Worm (Caenorhabditis elegans) whole organism, L4 larva: ENCODE measurements around the gene C45B11.2.

Source experiments
- F10B5.3 ChIP-seq: sonication (generic microtip); optimal IDR thresholded peaks from 2 replicates; lab custom pipeline; 2016; ENCODE audit warnings: mild to moderate bottlenecking, missing genetic modification characterization, missing compliant biosample characterization
- F44E2.7 ChIP-seq: fragments of 200-800 bp; sonication (Bioruptor generic); IDR thresholded peaks from 2 replicates; pipeline ENCODE4 v2.1.2; 2022; ENCODE audit warnings: missing genetic modification characterization, missing compliant biosample characterization
- F49E8.2 ChIP-seq: sonication (generic microtip); optimal IDR thresholded peaks from 2 replicates; lab custom pipeline; 2016; ENCODE audit warnings: missing compliant biosample characterization, mild to moderate bottlenecking, missing genetic modification characterization, borderline replicate concordance
- R02D3.7 ChIP-seq: fragments of 150-350 bp; sonication (generic microtip); optimal IDR thresholded peaks from 3 replicates; lab custom pipeline; 2014; ENCODE audit warnings: missing biosample characterization, missing genetic modification characterization
- Y75B8A.6 ChIP-seq: fragments of 200-800 bp; sonication (Bioruptor generic); IDR thresholded peaks from 2 replicates; pipeline ENCODE4 v1.3.6; 2022; ENCODE audit warnings: missing genetic modification reagents, missing genetic modification characterization, missing compliant biosample characterization
- ama-1 ChIP-seq: fragments of 150-350 bp; optimal IDR thresholded peaks from 2 replicates; lab custom pipeline; 2014; ENCODE audit warnings: inconsistent platforms, mixed read lengths
- arid-1 ChIP-seq: fragments of 200-800 bp; sonication (Bioruptor generic); conservative IDR thresholded peaks from 2 replicates; pipeline ENCODE4 v1.3.6; 2022; ENCODE audit warnings: missing genetic modification reagents, missing genetic modification characterization, missing compliant biosample characterization
- attf-4 ChIP-seq: sonication (generic microtip); optimal IDR thresholded peaks from 3 replicates; lab custom pipeline; 2017; ENCODE audit warnings: missing biosample characterization, missing genetic modification characterization
- ceh-28 ChIP-seq: fragments of 150-350 bp; optimal IDR thresholded peaks from 2 replicates; lab custom pipeline; 2014; ENCODE audit warnings: missing biosample characterization, missing genetic modification reagents, missing genetic modification characterization
- ceh-44 ChIP-seq: fragments of 200-800 bp; sonication (Bioruptor generic); IDR thresholded peaks from 2 replicates; pipeline ENCODE4 v1.3.6; 2022; ENCODE audit warnings: missing genetic modification reagents, missing genetic modification characterization, missing compliant biosample characterization
- ces-1 ChIP-seq: fragments of 150-350 bp; sonication (generic microtip); optimal IDR thresholded peaks from 4 replicates; lab custom pipeline; 2014; ENCODE audit warnings: missing biosample characterization, missing genetic modification reagents, missing genetic modification characterization
- ctbp-1 ChIP-seq: fragments of 200-800 bp; sonication (Bioruptor generic); IDR thresholded peaks from 2 replicates; pipeline ENCODE4 v1.3.6; 2022; ENCODE audit warnings: missing genetic modification reagents, missing genetic modification characterization, missing compliant biosample characterization
- daf-12 ChIP-seq: fragments of 150-350 bp; optimal IDR thresholded peaks from 2 replicates; lab custom pipeline; 2014; ENCODE audit warnings: missing biosample characterization, missing genetic modification reagents, missing genetic modification characterization
- daf-16 ChIP-seq, 3 experiments: sonication (generic microtip); optimal IDR thresholded peaks; 2 replicates each; lab custom pipeline; 2016 to 2017; ENCODE audit warnings: missing genetic modification characterization in 3 of 3, missing genetic modification reagents in 3 of 3, mild to moderate bottlenecking in 2 of 3, missing compliant biosample characterization in 2 of 3, missing biosample characterization in 1 of 3, moderate library complexity in 1 of 3
- daf-19 ChIP-seq: fragments of 200-800 bp; sonication (Bioruptor generic); conservative IDR thresholded peaks from 2 replicates; pipeline ENCODE4 v1.3.6; 2022; ENCODE audit warnings: missing genetic modification characterization, missing compliant biosample characterization
- dmd-6 ChIP-seq: fragments of 200-800 bp; sonication (Bioruptor generic); IDR thresholded peaks from 2 replicates; pipeline ENCODE4 v1.3.6; 2022; ENCODE audit warnings: missing genetic modification reagents, missing genetic modification characterization, missing compliant biosample characterization
- dmd-8 ChIP-seq: fragments of 200-800 bp; sonication (Bioruptor generic); IDR thresholded peaks from 2 replicates; pipeline ENCODE4 v1.3.6; 2022; ENCODE audit warnings: missing genetic modification characterization, missing compliant biosample characterization
- dpl-1 ChIP-seq: fragments of 150-350 bp; optimal IDR thresholded peaks from 2 replicates; lab custom pipeline; 2014; ENCODE audit warnings: missing biosample characterization, missing genetic modification reagents, missing genetic modification characterization
- duxl-1 ChIP-seq: sonication (generic microtip); optimal IDR thresholded peaks from 2 replicates; lab custom pipeline; 2016; ENCODE audit warnings: mild to moderate bottlenecking, missing genetic modification characterization, moderate library complexity, missing compliant biosample characterization; ENCODE audit not compliant: poor library complexity
- dve-1 ChIP-seq: sonication (generic microtip); optimal IDR thresholded peaks from 2 replicates; lab custom pipeline; 2017; ENCODE audit warnings: antibody characterized with exemption, mild to moderate bottlenecking, missing genetic modification characterization, missing compliant biosample characterization; ENCODE audit not compliant: insufficient read depth
- egl-43 ChIP-seq: fragments of 200-800 bp; sonication (Bioruptor generic); IDR thresholded peaks from 2 replicates; pipeline ENCODE4 v1.3.6; 2022; ENCODE audit warnings: missing genetic modification reagents, missing genetic modification characterization, missing compliant biosample characterization
- gei-8 ChIP-seq: fragments of 200-800 bp; sonication (Bioruptor generic); optimal IDR thresholded peaks from 2 replicates; lab custom pipeline; 2018; ENCODE audit warnings: mild to moderate bottlenecking, missing genetic modification characterization, missing compliant biosample characterization
- hlh-11 ChIP-seq: fragments of 200-800 bp; sonication (Bioruptor generic); optimal IDR thresholded peaks from 2 replicates; lab custom pipeline; 2018; ENCODE audit warnings: mild to moderate bottlenecking, missing genetic modification characterization, missing compliant biosample characterization
- hlh-30 ChIP-seq: sonication (generic microtip); optimal IDR thresholded peaks from 2 replicates; lab custom pipeline; 2017; ENCODE audit warnings: antibody characterized with exemption, mild to moderate bottlenecking, missing genetic modification characterization, missing compliant biosample characterization; ENCODE audit not compliant: insufficient read depth
- hmg-1.1 ChIP-seq: fragments of 200-800 bp; sonication (Bioruptor generic); IDR thresholded peaks from 2 replicates; pipeline ENCODE4 v1.3.6; 2022; ENCODE audit warnings: missing genetic modification reagents, missing genetic modification characterization, missing compliant biosample characterization
- jun-1 ChIP-seq: fragments of 150-350 bp; optimal IDR thresholded peaks from 2 replicates; lab custom pipeline; 2014; ENCODE audit warnings: missing biosample characterization, missing genetic modification reagents, missing genetic modification characterization
- lim-7 ChIP-seq: fragments of 200-800 bp; sonication (Bioruptor generic); IDR thresholded peaks from 2 replicates; pipeline ENCODE4 v1.3.6; 2022; ENCODE audit warnings: missing genetic modification characterization, missing compliant biosample characterization
- lin-15B ChIP-seq: fragments of 150-350 bp; sonication (generic microtip); optimal IDR thresholded peaks from 3 replicates; lab custom pipeline; 2014; ENCODE audit warnings: missing biosample characterization, missing genetic modification characterization
- lir-3 ChIP-seq: sonication (generic microtip); optimal IDR thresholded peaks from 2 replicates; lab custom pipeline; 2016; ENCODE audit warnings: mild to moderate bottlenecking, missing genetic modification characterization, missing compliant biosample characterization
- mdt-29 ChIP-seq: fragments of 200-800 bp; sonication (Bioruptor generic); IDR thresholded peaks from 2 replicates; pipeline ENCODE4 v1.3.6; 2022; ENCODE audit warnings: missing genetic modification reagents, missing genetic modification characterization, missing compliant biosample characterization
- mes-2 ChIP-seq: sonication (generic microtip); optimal IDR thresholded peaks from 2 replicates; lab custom pipeline; 2016; ENCODE audit warnings: missing genotype, mild to moderate bottlenecking, missing genetic modification characterization, missing compliant biosample characterization; ENCODE audit not compliant: poor library complexity, severe bottlenecking
- nhr-10 ChIP-seq: fragments of 150-350 bp; optimal IDR thresholded peaks from 2 replicates; lab custom pipeline; 2014; ENCODE audit warnings: missing biosample characterization, missing genetic modification characterization
- nhr-11 ChIP-seq: fragments of 150-350 bp; optimal IDR thresholded peaks from 2 replicates; lab custom pipeline; 2014; ENCODE audit warnings: missing biosample characterization, missing genetic modification characterization
- nhr-237 ChIP-seq: sonication (generic microtip); optimal IDR thresholded peaks from 2 replicates; lab custom pipeline; 2017; ENCODE audit warnings: missing biosample characterization, missing genetic modification characterization
- nhr-25 ChIP-seq: sonication (generic microtip); optimal IDR thresholded peaks from 2 replicates; lab custom pipeline; 2017; ENCODE audit warnings: missing genetic modification characterization, mild to moderate bottlenecking, missing compliant biosample characterization, antibody characterized with exemption, moderate library complexity, borderline replicate concordance; ENCODE audit not compliant: insufficient read depth
- nhr-28 ChIP-seq: fragments of 150-350 bp; optimal IDR thresholded peaks from 2 replicates; lab custom pipeline; 2014; ENCODE audit warnings: missing biosample characterization, missing genetic modification characterization
- nhr-41 ChIP-seq: fragments of 200-800 bp; sonication (Bioruptor generic); IDR thresholded peaks from 2 replicates; pipeline ENCODE4 v1.3.6; 2022; ENCODE audit warnings: missing genetic modification reagents, missing genetic modification characterization, missing compliant biosample characterization
- nhr-42 ChIP-seq: fragments of 200-800 bp; sonication (Bioruptor generic); IDR thresholded peaks from 2 replicates; pipeline ENCODE4 v1.3.6; 2022; ENCODE audit warnings: missing genetic modification characterization, missing compliant biosample characterization
- nhr-77 ChIP-seq: fragments of 150-350 bp; optimal IDR thresholded peaks from 2 replicates; lab custom pipeline; 2014; ENCODE audit warnings: missing biosample characterization, missing genetic modification characterization
- pqm-1 ChIP-seq: sonication (generic microtip); optimal IDR thresholded peaks from 2 replicates; lab custom pipeline; 2017; ENCODE audit warnings: missing biosample characterization, missing genetic modification characterization
- rbr-2 ChIP-seq: sonication (generic microtip); optimal IDR thresholded peaks from 2 replicates; lab custom pipeline; 2016; ENCODE audit warnings: missing genotype, missing genetic modification characterization, missing compliant biosample characterization
- sdz-12 ChIP-seq: fragments of 200-800 bp; sonication (Bioruptor generic); optimal IDR thresholded peaks from 2 replicates; lab custom pipeline; 2018; ENCODE audit warnings: mild to moderate bottlenecking, missing genetic modification characterization, missing compliant biosample characterization
- snpc-4 ChIP-seq: fragments of 150-350 bp; optimal IDR thresholded peaks from 2 replicates; lab custom pipeline; 2014; ENCODE audit warnings: missing biosample characterization, missing genetic modification characterization
- unc-62 ChIP-seq, 3 experiments: fragments of 150-350 bp in 1 of 3; sonication (generic microtip); optimal IDR thresholded peaks in 2 of 3; peaks in 1 of 3; 1 replicate in 1 of 3; 2 replicates in 2 of 3; lab custom pipeline; 2014 to 2017; ENCODE audit warnings: missing biosample characterization in 3 of 3, missing genetic modification characterization in 3 of 3, missing genetic modification reagents in 3 of 3, missing genotype in 1 of 3
- zag-1 ChIP-seq: fragments of 150-350 bp; optimal IDR thresholded peaks from 2 replicates; lab custom pipeline; 2014; ENCODE audit warnings: missing biosample characterization, missing genetic modification characterization
- zfp-2 ChIP-seq: sonication (generic microtip); optimal IDR thresholded peaks from 2 replicates; lab custom pipeline; 2016; ENCODE audit warnings: mild to moderate bottlenecking, missing genetic modification characterization, missing compliant biosample characterization
- zip-2 ChIP-seq: fragments of 150-350 bp; optimal IDR thresholded peaks from 2 replicates; lab custom pipeline; 2014; ENCODE audit warnings: missing biosample characterization, missing genetic modification characterization

The C45B11.2 gene

ce11 chrV:11078874-11079273 lies 36.4 kb downstream of the C45B11.2 start:
- TF ChIP-seq snpc-4 (tag; lab: Kevin White, UChicago): no peak
- no peak for TF ChIP-seq gei-8 (GFP tag; lab: Kevin White, UChicago)
- no peak for TF ChIP-seq sdz-12 (GFP tag; lab: Kevin White, UChicago)
- TF ChIP-seq ces-1 (GFP tag; lab: Kevin White, UChicago): no peak
- TF ChIP-seq mdt-29 (GFP tag; lab: Robert Waterston, UW): no peak
- TF ChIP-seq daf-19 (GFP tag; lab: Robert Waterston, UW): no peak
- no peak for TF ChIP-seq nhr-10 (tag; lab: Kevin White, UChicago)
- TF ChIP-seq ama-1: no peak
- no peak for TF ChIP-seq Y75B8A.6 (GFP tag; lab: Robert Waterston, UW)
- TF ChIP-seq mes-2 (tag; lab: Kevin White, UChicago): no peak
- TF ChIP-seq lin-15B (tag; lab: Kevin White, UChicago): no peak
- no peak for TF ChIP-seq nhr-11 (tag; lab: Kevin White, UChicago)
- TF ChIP-seq lim-7 (GFP tag; lab: Robert Waterston, UW): no peak

- TF ChIP-seq R02D3.7 (tag; lab: Kevin White, UChicago) (no peak), daf-12 (no peak), ama-1 (peak; percentile 5), nhr-77 (tag; lab: Kevin White, UChicago) (peak; percentile 6), zag-1 (no peak), nhr-28 (tag; lab: Kevin White, UChicago) (peak; percentile 66), zfp-2 (tag; lab: Kevin White, UChicago) (no peak), F49E8.2 (no peak), nhr-25 (tag; lab: Kevin White, UChicago) (no peak), arid-1 (GFP tag; lab: Robert Waterston, UW) (0 out of 2 replicates have a peak, but pooled peaks have one; percentile 4), dmd-6 (GFP tag; lab: Robert Waterston, UW) (0 out of 2 replicates have a peak, but pooled peaks have one; percentile 41), nhr-41 (GFP tag; lab: Robert Waterston, UW) (no peak), ctbp-1 (GFP tag; lab: Robert Waterston, UW) (0 out of 2 replicates have a peak, but pooled peaks have one; percentile 61), pqm-1 (tag; lab: Kevin White, UChicago) (peak; percentile 95), F44E2.7 (GFP tag; lab: Robert Waterston, UW) (no peak), F10B5.3 (tag; lab: Kevin White, UChicago) (no peak), rbr-2 (no peak), nhr-42 (GFP tag; lab: Robert Waterston, UW) (no peak), ceh-28 (tag; lab: Kevin White, UChicago) (no peak), attf-4 (tag; lab: Kevin White, UChicago) (no peak), hmg-1.1 (GFP tag; lab: Robert Waterston, UW) (0 out of 2 replicates have a peak, but pooled peaks have one; percentile 33), hlh-30 (tag; lab: Kevin White, UChicago) (no peak), zip-2 (tag; lab: Kevin White, UChicago) (no peak), dve-1 (tag; lab: Kevin White, UChicago) (peak; percentile 26), nhr-237 (no peak), dmd-8 (GFP tag; lab: Robert Waterston, UW) (no peak), hlh-11 (tag; lab: Kevin White, UChicago) (peak; percentile 34), unc-62 (GFP tag; optimal IDR thresholded peaks at IDR 0.05 in 1 of 2; lab: Kevin White, UChicago) (peak in 1 of 2 experiments; percentile 54), unc-62 (tag; optimal IDR thresholded peaks at IDR 0.05; lab: Kevin White, UChicago) (no peak), daf-16 (GFP tag; optimal IDR thresholded peaks at IDR 0.05; lab: Kevin White, UChicago) (peak in 1 of 2 experiments; percentile 95), daf-16 (tag; optimal IDR thresholded peaks at IDR 0.05; lab: Kevin White, UChicago) (no peak), jun-1 (no peak), nhr-11 (tag; lab: Kevin White, UChicago) (peak; percentile 73), ceh-44 (GFP tag; lab: Robert Waterston, UW) (no peak), duxl-1 (tag; lab: Kevin White, UChicago) (no peak), dpl-1 (GFP tag; lab: Kevin White, UChicago) (no peak), lir-3 (tag; lab: Kevin White, UChicago) (no peak), lim-7 (GFP tag; lab: Robert Waterston, UW) (no peak), egl-43 (GFP tag; lab: Robert Waterston, UW) (no peak; the same call in 1 of the 2 replicates)
These were observed 38.0 kb downstream of the C45B11.2 start, which contains the start of gene act-1 for ce11 chrV:11080345-11081102. Gene act-1, plus strand, starts transcription at chrV:11081052.
